Fruit fly (Drosophila melanogaster) whole organism, embryonic: Measurements from ENCODE around the gene moody.

Source experiments
- Aef1 ChIP-seq: fragments of 200-800 bp; sonication (Bioruptor generic); IDR thresholded peaks from 3 replicates; pipeline ENCODE4 v1.3.6; 2022; ENCODE audit warnings: missing biosample characterization, missing genetic modification characterization
- Atf-2 ChIP-seq: fragments of 200-800 bp; sonication (Bioruptor generic); optimal IDR thresholded peaks from 2 replicates; lab custom pipeline; 2016; ENCODE audit warnings: missing biosample characterization, missing genetic modification characterization
- Atf3 ChIP-seq: fragments of 200-800 bp; sonication (Bioruptor generic); optimal IDR thresholded peaks from 3 replicates; lab custom pipeline; 2016; ENCODE audit warnings: missing biosample characterization, missing genetic modification characterization
- Atf6 ChIP-seq: fragments of 200-800 bp; sonication (Bioruptor generic); IDR thresholded peaks from 2 replicates; pipeline ENCODE4 v1.3.6; 2022; ENCODE audit warnings: missing biosample characterization, missing genetic modification characterization
- Blimp-1 ChIP-seq: fragments of 200-800 bp; sonication (Bioruptor generic); optimal IDR thresholded peaks from 3 replicates; lab custom pipeline; 2018; ENCODE audit warnings: missing biosample characterization, missing genetic modification characterization, mild to moderate bottlenecking, moderate library complexity, missing genetic modification reagents
- CG10274 ChIP-seq: fragments of 200-800 bp; sonication (Bioruptor generic); optimal IDR thresholded peaks from 3 replicates; lab custom pipeline; 2017; ENCODE audit warnings: missing biosample characterization, mild to moderate bottlenecking, missing genetic modification characterization
- CG11456 ChIP-seq: fragments of 200-800 bp; sonication (Bioruptor generic); IDR thresholded peaks from 3 replicates; pipeline ENCODE4 v1.3.6; 2022; ENCODE audit warnings: missing biosample characterization, missing genetic modification characterization
- CG12071 ChIP-seq: fragments of 200-800 bp; sonication (Bioruptor generic); optimal IDR thresholded peaks from 3 replicates; lab custom pipeline; 2018; ENCODE audit warnings: missing biosample characterization, mild to moderate bottlenecking, missing genetic modification characterization
- CG14050 ChIP-seq: fragments of 200-800 bp; sonication (Bioruptor generic); IDR thresholded peaks from 3 replicates; pipeline ENCODE4 v1.3.6; 2022; ENCODE audit warnings: missing biosample characterization, missing genetic modification characterization
- CG16779 ChIP-seq: fragments of 200-800 bp; sonication (Bioruptor generic); IDR thresholded peaks from 2 replicates; pipeline ENCODE4 v1.3.6; 2022; ENCODE audit warnings: missing biosample characterization, missing genetic modification characterization
- CG30020 ChIP-seq: fragments of 200-800 bp; optimal IDR thresholded peaks from 2 replicates; lab custom pipeline; 2019; ENCODE audit warnings: missing biosample characterization, mild to moderate bottlenecking, missing genetic modification characterization, moderate library complexity
- CG31224 ChIP-seq: fragments of 200-800 bp; sonication (Bioruptor generic); IDR thresholded peaks from 2 replicates; pipeline ENCODE4 v1.3.6; 2022; ENCODE audit warnings: missing biosample characterization, missing genetic modification characterization
- CG3163 ChIP-seq: fragments of 200-800 bp; sonication (Bioruptor generic); optimal IDR thresholded peaks from 3 replicates; lab custom pipeline; 2016; ENCODE audit warnings: missing biosample characterization, missing genetic modification characterization
- CG3847 ChIP-seq: fragments of 200-800 bp; sonication (Bioruptor generic); IDR thresholded peaks from 2 replicates; pipeline ENCODE4 v1.3.6; 2022; ENCODE audit warnings: missing biosample characterization, missing genetic modification characterization
- CG4617 ChIP-seq: fragments of 200-800 bp; sonication (Bioruptor generic); optimal IDR thresholded peaks from 3 replicates; lab custom pipeline; 2016; ENCODE audit warnings: missing biosample characterization, missing genetic modification characterization, borderline replicate concordance
- CG7928 ChIP-seq: fragments of 200-800 bp; sonication (Bioruptor generic); optimal IDR thresholded peaks from 2 replicates; lab custom pipeline; 2017; ENCODE audit warnings: missing biosample characterization, mild to moderate bottlenecking, missing genetic modification characterization
- CG7987 ChIP-seq: fragments of 200-800 bp; sonication (Bioruptor generic); optimal IDR thresholded peaks from 2 replicates; lab custom pipeline; 2018; ENCODE audit warnings: missing biosample characterization, mild to moderate bottlenecking, missing genetic modification characterization, moderate library complexity
- CG9215 ChIP-seq: fragments of 200-800 bp; sonication (Bioruptor generic); IDR thresholded peaks from 2 replicates; pipeline ENCODE4 v1.3.6; 2022; ENCODE audit warnings: missing biosample characterization, missing genetic modification characterization
- CTCF ChIP-seq: fragments of 200-800 bp; sonication (Bioruptor generic); optimal IDR thresholded peaks from 2 replicates; lab custom pipeline; 2017; ENCODE audit warnings: missing biosample characterization, mild to moderate bottlenecking, missing genetic modification characterization, moderate library complexity
- CoRest ChIP-seq: fragments of 200-800 bp; sonication (Bioruptor generic); optimal IDR thresholded peaks from 3 replicates; lab custom pipeline; 2018; ENCODE audit warnings: missing biosample characterization, mild to moderate bottlenecking, missing genetic modification characterization, moderate library complexity
- Gsc ChIP-seq: fragments of 200-800 bp; sonication (Bioruptor generic); IDR thresholded peaks from 2 replicates; pipeline ENCODE4 v1.3.6; 2022; ENCODE audit warnings: missing biosample characterization, missing genetic modification characterization
- H2.0 ChIP-seq: fragments of 200-800 bp; sonication (Bioruptor generic); IDR thresholded peaks from 2 replicates; pipeline ENCODE4 v1.3.6; 2022; ENCODE audit warnings: missing biosample characterization, missing genetic modification characterization
- Hr39 ChIP-seq: fragments of >200 bp; optimal IDR thresholded peaks from 2 replicates; lab custom pipeline; 2017
- Neu2 ChIP-seq: fragments of 200-800 bp; sonication (Bioruptor generic); optimal IDR thresholded peaks from 3 replicates; lab custom pipeline; 2016; ENCODE audit warnings: missing biosample characterization, missing genetic modification characterization, borderline replicate concordance
- Nf-YA ChIP-seq: fragments of 200-800 bp; sonication (Bioruptor generic); IDR thresholded peaks from 2 replicates; pipeline ENCODE4 v1.3.6; 2022; ENCODE audit warnings: missing biosample characterization, missing genetic modification characterization
- Nf-YC ChIP-seq: fragments of 200-800 bp; optimal IDR thresholded peaks from 3 replicates; lab custom pipeline; 2019; ENCODE audit warnings: missing biosample characterization, mild to moderate bottlenecking, missing genetic modification characterization, moderate library complexity
- Oaz ChIP-seq: fragments of 200-800 bp; sonication (Bioruptor generic); IDR thresholded peaks from 2 replicates; pipeline ENCODE4 v1.3.6; 2022; ENCODE audit warnings: missing biosample characterization, missing genetic modification characterization
- Poxn ChIP-seq: fragments of 200-800 bp; sonication (Bioruptor generic); IDR thresholded peaks from 2 replicates; pipeline ENCODE4 v1.3.6; 2022; ENCODE audit warnings: missing biosample characterization, missing genetic modification characterization
- Rx ChIP-seq: fragments of 200-800 bp; sonication (Bioruptor generic); IDR thresholded peaks from 2 replicates; pipeline ENCODE4 v1.3.6; 2022; ENCODE audit warnings: missing biosample characterization, missing genetic modification characterization
- Six4 ChIP-seq: fragments of 200-800 bp; sonication (Bioruptor generic); optimal IDR thresholded peaks from 2 replicates; lab custom pipeline; 2016; ENCODE audit warnings: missing biosample characterization, missing genetic modification characterization
- Sox102F ChIP-seq: fragments of 200-800 bp; sonication (Bioruptor generic); optimal IDR thresholded peaks from 2 replicates; lab custom pipeline; 2018; ENCODE audit warnings: missing biosample characterization, mild to moderate bottlenecking, missing genetic modification characterization, moderate library complexity
- Sry-δ ChIP-seq: fragments of 200-800 bp; sonication (Bioruptor generic); optimal IDR thresholded peaks from 2 replicates; lab custom pipeline; 2016; ENCODE audit warnings: missing biosample characterization, missing genetic modification characterization
- Tbp ChIP-seq: fragments of >200 bp; optimal IDR thresholded peaks from 2 replicates; lab custom pipeline; 2018; ENCODE audit warnings: missing biosample characterization, missing genetic modification characterization
- ap ChIP-seq: fragments of 200-800 bp; sonication (Bioruptor generic); IDR thresholded peaks from 2 replicates; pipeline ENCODE4 v1.3.6; 2022; ENCODE audit warnings: missing biosample characterization, missing genetic modification characterization
- btn ChIP-seq: fragments of 200-800 bp; sonication (Bioruptor generic); optimal IDR thresholded peaks from 2 replicates; lab custom pipeline; 2016; ENCODE audit warnings: missing biosample characterization, missing genetic modification characterization
- cato ChIP-seq: fragments of 200-800 bp; sonication (Bioruptor generic); optimal IDR thresholded peaks from 2 replicates; lab custom pipeline; 2016; ENCODE audit warnings: missing biosample characterization, missing genetic modification characterization, borderline replicate concordance
- chif ChIP-seq, 2 experiments: fragments of 200-800 bp; sonication (Bioruptor generic); optimal IDR thresholded peaks; 3 replicates each; lab custom pipeline; 2016; ENCODE audit warnings: missing biosample characterization in 2 of 2, missing genetic modification characterization in 2 of 2
- corto ChIP-seq: fragments of 200-800 bp; sonication (Bioruptor generic); optimal IDR thresholded peaks from 2 replicates; lab custom pipeline; 2016; ENCODE audit warnings: missing biosample characterization, mild to moderate bottlenecking, missing genetic modification characterization, moderate library complexity
- ftz-f1 ChIP-seq: fragments of 200-800 bp; sonication (Bioruptor generic); optimal IDR thresholded peaks from 2 replicates; lab custom pipeline; 2016; ENCODE audit warnings: missing biosample characterization, missing genetic modification characterization
- gcm2 ChIP-seq: fragments of 200-800 bp; sonication (Bioruptor generic); optimal IDR thresholded peaks from 2 replicates; lab custom pipeline; 2016; ENCODE audit warnings: missing biosample characterization, missing genetic modification characterization
- gro ChIP-seq: fragments of 200-800 bp; sonication (Bioruptor generic); optimal IDR thresholded peaks from 2 replicates; lab custom pipeline; 2016; ENCODE audit warnings: missing biosample characterization, missing genetic modification characterization
- hkb ChIP-seq, 2 experiments: fragments of 200-800 bp in 1 of 2; fragments of >200 bp in 1 of 2; sonication (Bioruptor generic) in 1 of 2; IDR thresholded peaks in 1 of 2; optimal IDR thresholded peaks in 1 of 2; 2 replicates each; pipeline versions ENCODE4 v1.3.6 to Lab custom; 2017 to 2022; ENCODE audit warnings: missing biosample characterization in 1 of 2, missing genetic modification characterization in 1 of 2
- klu ChIP-seq: fragments of 200-800 bp; sonication (Bioruptor generic); IDR thresholded peaks from 2 replicates; pipeline ENCODE4 v1.3.6; 2022; ENCODE audit warnings: missing biosample characterization, missing genetic modification characterization
- maf-S ChIP-seq: fragments of 200-800 bp; sonication (Bioruptor generic); optimal IDR thresholded peaks from 2 replicates; lab custom pipeline; 2016; ENCODE audit warnings: missing biosample characterization, missing genetic modification characterization
- nerfin-1 ChIP-seq: fragments of 200-800 bp; sonication (Bioruptor generic); optimal IDR thresholded peaks from 3 replicates; lab custom pipeline; 2019; ENCODE audit warnings: missing biosample characterization, mild to moderate bottlenecking, missing genetic modification characterization, moderate library complexity
- otp ChIP-seq: fragments of 200-800 bp; sonication (Bioruptor generic); IDR thresholded peaks from 3 replicates; pipeline ENCODE4, ENCODE4 v1.3.6; 2022; ENCODE audit warnings: missing biosample characterization, missing genetic modification characterization
- pan ChIP-seq, 4 experiments: fragments of >200 bp in 3 of 4; fragments of 200-800 bp in 1 of 4; sonication (Bioruptor generic) in 1 of 4; optimal IDR thresholded peaks in 3 of 4; IDR thresholded peaks in 1 of 4; 2 replicates each; pipeline versions ENCODE4 v1.3.6 to Lab custom; 2017 to 2022; ENCODE audit warnings: missing biosample characterization in 2 of 4, missing genetic modification characterization in 2 of 4, mixed read lengths in 1 of 4
- pnt ChIP-seq: fragments of 200-800 bp; sonication (Bioruptor generic); optimal IDR thresholded peaks from 3 replicates; lab custom pipeline; 2016; ENCODE audit warnings: missing biosample characterization, missing genetic modification characterization
- so ChIP-seq: fragments of 200-800 bp; sonication (Bioruptor generic); IDR thresholded peaks from 3 replicates; pipeline ENCODE4 v1.3.6; 2022; ENCODE audit warnings: missing biosample characterization, missing genetic modification characterization
- tin ChIP-seq: fragments of 200-800 bp; sonication (Bioruptor generic); optimal IDR thresholded peaks from 3 replicates; lab custom pipeline; 2016; ENCODE audit warnings: missing biosample characterization, missing genetic modification characterization
- tna ChIP-seq: fragments of 200-800 bp; sonication (Bioruptor generic); IDR thresholded peaks from 2 replicates; pipeline ENCODE4 v1.3.6; 2022; ENCODE audit warnings: missing biosample characterization, missing genetic modification characterization; ENCODE audit not compliant: partially characterized antibody

Gene moody

DNA sequence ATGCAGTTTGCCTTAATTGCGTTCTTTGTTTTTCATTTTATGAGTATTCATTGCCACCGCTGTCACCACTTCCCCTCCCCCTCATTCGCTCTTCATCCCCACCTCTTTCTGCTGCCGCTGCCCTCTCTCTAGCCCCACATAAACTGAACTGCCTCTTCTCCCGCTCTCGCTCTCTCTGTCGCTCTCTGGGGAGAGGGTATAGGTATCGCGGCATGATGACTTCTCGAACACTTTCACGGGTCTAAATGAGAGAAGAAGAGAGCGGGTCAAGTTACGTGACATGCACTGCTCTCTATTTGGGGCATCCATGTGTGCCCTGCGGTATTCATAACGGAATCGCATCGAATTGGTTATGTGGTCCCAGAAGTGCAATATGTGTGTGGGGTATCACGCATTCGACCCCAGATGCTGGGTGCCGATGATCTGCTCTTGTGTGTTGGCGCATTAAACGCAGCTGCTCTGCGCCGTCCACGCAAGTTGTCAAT is 33.8 kb upstream of the moody start (continued):
- TF ChIP-seq Gsc (GFP tag; lab: Robert Waterston, UW) (peak; percentile 48; the same call in 1 of the 2 replicates), Six4 (GFP tag; lab: Kevin White, UChicago) (peak; percentile 84), CG3847 (GFP tag; lab: Robert Waterston, UW) (peak; percentile 74), CG12071 (GFP tag; lab: Kevin White, UChicago) (peak; percentile 60), Blimp-1 (peak; percentile 84), klu (GFP tag; lab: Robert Waterston, UW) (peak; percentile 63), Atf6 (GFP tag; lab: Robert Waterston, UW) (peak; percentile 79), CTCF (GFP tag; lab: Kevin White, UChicago) (peak; percentile 18), Atf3 (GFP tag; lab: Kevin White, UChicago) (peak; percentile 88), gro (peak; percentile 79), H2.0 (GFP tag; lab: Robert Waterston, UW) (peak; percentile 82), tin (peak; percentile 82), Oaz (GFP tag; lab: Robert Waterston, UW) (peak; percentile 68; the same call in 1 of the 2 replicates), Nf-YC (peak; percentile 37), CoRest (tag; lab: Kevin White, UChicago) (peak; percentile 78), CG7928 (GFP tag; lab: Kevin White, UChicago) (peak; percentile 18), CG3163 (GFP tag; lab: Kevin White, UChicago) (peak; percentile 75), CG16779 (GFP tag; lab: Robert Waterston, UW) (no peak), CG11456 (GFP tag; lab: Robert Waterston, UW) (peak; percentile 83), Tbp (GFP tag; lab: Kevin White, UChicago) (no peak), corto (peak; percentile 77), hkb (optimal IDR thresholded peaks at IDR 0.05; lab: Kevin White, UChicago) (no peak), hkb (GFP tag; IDR thresholded peaks at IDR 0.05; lab: Robert Waterston, UW) (peak; percentile 91), Poxn (GFP tag; lab: Robert Waterston, UW) (peak; percentile 38; the same call in 1 of the 2 replicates), gcm2 (GFP tag; lab: Kevin White, UChicago) (peak; percentile 32), CG14050 (GFP tag; lab: Robert Waterston, UW) (peak; percentile 75), pnt (GFP tag; lab: Kevin White, UChicago) (peak; percentile 80), Sox102F (GFP tag; lab: Kevin White, UChicago) (peak; percentile 87), Atf-2 (GFP tag; lab: Kevin White, UChicago) (peak; percentile 79), CG4617 (GFP tag; lab: Kevin White, UChicago) (peak; percentile 74), maf-S (GFP tag; lab: Kevin White, UChicago) (peak; percentile 74), Sry-δ (GFP tag; lab: Kevin White, UChicago) (peak; percentile 44), Nf-YA (GFP tag; lab: Robert Waterston, UW) (peak; percentile 68), cato (GFP tag; lab: Kevin White, UChicago) (peak; percentile 25), pan (optimal IDR thresholded peaks at IDR 0.05; lab: Kevin White, UChicago) (peak in 1 of 2 experiments; percentile 63), pan (GFP tag; optimal IDR thresholded peaks at IDR 0.05 in 1 of 2, IDR thresholded peaks at IDR 0.05 in 1 of 2) (peak; percentile 53 to 90), chif (GFP tag; optimal IDR thresholded peaks at IDR 0.05; lab: Kevin White, UChicago) (peak; percentile 80 to 85), Hr39 (lab: Kevin White, UChicago) (no peak), so (GFP tag; lab: Robert Waterston, UW) (peak; percentile 92), tna (GFP tag; lab: Robert Waterston, UW) (0 out of 2 replicates have a peak, but pooled peaks have one; percentile 27), ap (GFP tag; lab: Robert Waterston, UW) (peak; percentile 82), ftz-f1 (GFP tag; lab: Kevin White, UChicago) (peak; percentile 30), CG9215 (GFP tag; lab: Robert Waterston, UW) (peak; percentile 50; the same call in 1 of the 2 replicates), Rx (peak; percentile 74), CG31224 (GFP tag; lab: Robert Waterston, UW) (peak; percentile 63; the same call in 1 of the 2 replicates), Aef1 (GFP tag; lab: Robert Waterston, UW) (peak; percentile 82), CG30020 (tag; lab: Kevin White, UChicago) (no peak), Neu2 (GFP tag; lab: Kevin White, UChicago) (no peak), otp (peak; percentile 66; the same call in 1 of the 3 replicates), CG7987 (peak; percentile 49), CG10274 (GFP tag; lab: Kevin White, UChicago) (peak; percentile 74), btn (GFP tag; lab: Kevin White, UChicago) (peak; percentile 83), nerfin-1 (tag; lab: Kevin White, UChicago) (peak; percentile 48)
